Worm (Caenorhabditis elegans) whole organism, late embryonic: Measurements from ENCODE around the gene cbn-1.

Experiments
- ama-1 ChIP-seq: fragments of 150-350 bp; optimal IDR thresholded peaks from 2 replicates; lab custom pipeline; 2014
- dve-1 ChIP-seq: sonication (generic microtip); optimal IDR thresholded peaks from 2 replicates; lab custom pipeline; 2017; ENCODE audit warnings: antibody characterized with exemption, mild to moderate bottlenecking, missing genetic modification characterization, missing compliant biosample characterization
- elt-2 ChIP-seq: sonication (generic microtip); optimal IDR thresholded peaks from 2 replicates; lab custom pipeline; 2016; ENCODE audit warnings: missing genetic modification reagents, missing genetic modification characterization, missing compliant biosample characterization
- hlh-15 ChIP-seq: sonication (generic microtip); optimal IDR thresholded peaks from 2 replicates; lab custom pipeline; 2016; ENCODE audit warnings: missing genetic modification characterization, missing compliant biosample characterization
- nhr-11 ChIP-seq: fragments of 150-350 bp; optimal IDR thresholded peaks from 2 replicates; lab custom pipeline; 2014; ENCODE audit warnings: missing biosample characterization, missing genetic modification characterization

DNA sequence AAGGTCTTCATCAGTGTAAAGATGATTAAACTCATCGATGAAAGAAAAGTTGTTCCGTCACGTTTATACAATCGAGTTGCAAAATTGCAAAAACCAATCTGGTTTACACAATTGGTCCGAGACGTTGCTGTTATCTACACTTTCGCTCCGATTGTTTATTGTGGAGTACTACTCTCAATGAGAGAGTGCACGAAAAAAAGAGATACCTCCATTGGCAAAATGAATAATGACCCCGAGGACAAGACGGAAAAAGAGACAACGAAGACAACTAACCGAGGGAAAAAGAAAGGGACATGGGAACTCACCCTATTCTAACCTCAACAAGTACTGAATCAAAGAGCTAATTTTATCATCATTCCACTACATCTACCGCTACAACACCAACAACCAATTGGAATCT lies 18.8 kb downstream of the cbn-1 start:
- peak; percentile 66 for TF ChIP-seq elt-2 (tag; lab: Kevin White, UChicago)
- no peak for TF ChIP-seq nhr-11 (tag; lab: Kevin White, UChicago)
- no peak for TF ChIP-seq hlh-15 (tag; lab: Kevin White, UChicago)
- TF ChIP-seq dve-1 (tag; lab: Kevin White, UChicago): no peak
- TF ChIP-seq ama-1 (lab: Kevin White, UChicago): no peak
